Fruit fly (Drosophila melanogaster): ENCODE measurements around the gene CG12680.

- TF ChIP-seq Snoo (tag; optimal IDR thresholded peaks at IDR 0.05) (no peak), rn (GFP tag; IDR thresholded peaks at IDR 0.05) (no peak), CG34367 (tag; optimal IDR thresholded peaks at IDR 0.05) (no peak), CG13204 (GFP tag; optimal IDR thresholded peaks at IDR 0.05) (no peak), Ets98B (GFP tag; IDR thresholded peaks at IDR 0.05) (no peak; the same call in 1 of the 2 replicates), CG8159 (tag; optimal IDR thresholded peaks at IDR 0.05) (no peak), D1 (tag; optimal IDR thresholded peaks at IDR 0.05) (no peak), fd96Ca (GFP tag; IDR thresholded peaks at IDR 0.05) (no peak)
Observed at dm6 chrX:4955788-4956442, 41.3 kb upstream of the CG12680 start.
